Worm (Caenorhabditis elegans) whole organism, midembryonic: ENCODE results near the gene F40G9.8.

Experiments used
- T22C8.4 ChIP-seq: fragments of 200-800 bp; sonication (Bioruptor generic); IDR thresholded peaks from 2 replicates; pipeline ENCODE4 v1.3.6; 2022; ENCODE audit warnings: missing genetic modification characterization, missing compliant biosample characterization
- flt-1 ChIP-seq: fragments of 200-800 bp; sonication (Bioruptor generic); IDR thresholded peaks from 2 replicates; pipeline ENCODE4 v1.3.6; 2022; ENCODE audit warnings: missing genetic modification characterization, missing compliant biosample characterization
- med-1 ChIP-seq: sonication (generic microtip); optimal IDR thresholded peaks from 2 replicates; lab custom pipeline; 2017; ENCODE audit warnings: missing genetic modification characterization, mild to moderate bottlenecking, missing compliant biosample characterization, antibody characterized with exemption, missing genetic modification reagents; ENCODE audit not compliant: insufficient read depth
- ref-1 ChIP-seq: fragments of 200-800 bp; sonication (Bioruptor generic); conservative IDR thresholded peaks from 2 replicates; pipeline ENCODE4 v1.3.6; 2022; ENCODE audit warnings: missing genetic modification reagents, missing genetic modification characterization, missing compliant biosample characterization
- tab-1 ChIP-seq: fragments of 200-800 bp; sonication (Bioruptor generic); IDR thresholded peaks from 2 replicates; pipeline ENCODE4 v1.3.6; 2022; ENCODE audit warnings: missing genetic modification characterization, missing compliant biosample characterization
- ztf-23 ChIP-seq: fragments of 200-800 bp; sonication (Bioruptor generic); IDR thresholded peaks from 2 replicates; pipeline ENCODE4 v1.3.6; 2022; ENCODE audit warnings: missing genetic modification reagents, missing genetic modification characterization, missing compliant biosample characterization

ce11 chrIII:131627-132026, 33.0 kb downstream of the F40G9.8 start:
- TF ChIP-seq T22C8.4 (GFP tag; lab: Robert Waterston, UW) (no peak), tab-1 (no peak), flt-1 (no peak), med-1 (GFP tag; lab: Kevin White, UChicago) (no peak), ref-1 (no peak), ztf-23 (GFP tag; lab: Robert Waterston, UW) (no peak)
